Worm (Caenorhabditis elegans) whole organism, L4 larva: ENCODE results near the gene F45F2.9.

Experiments
- set-16 ChIP-seq: fragments of 200-800 bp; sonication (Bioruptor generic); IDR thresholded peaks from 2 replicates; pipeline ENCODE4 v1.3.6; 2022; ENCODE audit warnings: missing genetic modification reagents, missing genetic modification characterization, missing compliant biosample characterization
- snpc-4 ChIP-seq: fragments of 150-350 bp; optimal IDR thresholded peaks from 2 replicates; lab custom pipeline; 2014; ENCODE audit warnings: missing biosample characterization, missing genetic modification characterization

- TF ChIP-seq snpc-4 (tag; lab: Kevin White, UChicago) (peak; percentile 9), set-16 (GFP tag; lab: Robert Waterston, UW) (no peak)
Measured at ce11 chrV:8495965-8496364, 17.3 kb downstream of the F45F2.9 start.
